Worm (Caenorhabditis elegans) whole organism, L4 larva: Measurements from ENCODE around the gene C18A11.3.

Experiments used
- F10B5.3 ChIP-seq: sonication (generic microtip); optimal IDR thresholded peaks from 2 replicates; lab custom pipeline; 2016; ENCODE audit warnings: mild to moderate bottlenecking, missing genetic modification characterization, missing compliant biosample characterization
- F37D6.2 ChIP-seq: sonication (generic microtip); optimal IDR thresholded peaks from 2 replicates; lab custom pipeline; 2016; ENCODE audit warnings: mild to moderate bottlenecking, missing genetic modification characterization, missing compliant biosample characterization
- F44E2.7 ChIP-seq: fragments of 200-800 bp; sonication (Bioruptor generic); IDR thresholded peaks from 2 replicates; pipeline ENCODE4 v2.1.2; 2022; ENCODE audit warnings: missing genetic modification characterization, missing compliant biosample characterization
- T26A8.4 ChIP-seq: fragments of 200-800 bp; sonication (Bioruptor generic); IDR thresholded peaks from 2 replicates; pipeline ENCODE4 v1.3.6; 2022; ENCODE audit warnings: missing genetic modification characterization, missing compliant biosample characterization
- Y48G9A.11 ChIP-seq: fragments of 200-800 bp; sonication (Bioruptor generic); IDR thresholded peaks from 2 replicates; pipeline ENCODE4 v1.3.6; 2022; ENCODE audit warnings: missing genetic modification reagents, missing genetic modification characterization, missing compliant biosample characterization
- Y5F2A.4 ChIP-seq: fragments of 200-800 bp; sonication (Bioruptor generic); optimal IDR thresholded peaks from 2 replicates; lab custom pipeline; 2018; ENCODE audit warnings: mild to moderate bottlenecking, missing genetic modification characterization, missing compliant biosample characterization
- aha-1 ChIP-seq: fragments of 150-350 bp; peaks from one replicate; lab custom pipeline; 2014; ENCODE audit warnings: missing biosample characterization, missing genetic modification characterization
- ama-1 ChIP-seq: fragments of 150-350 bp; optimal IDR thresholded peaks from 2 replicates; lab custom pipeline; 2014; ENCODE audit warnings: inconsistent platforms, mixed read lengths
- arid-1 ChIP-seq: fragments of 200-800 bp; sonication (Bioruptor generic); conservative IDR thresholded peaks from 2 replicates; pipeline ENCODE4 v1.3.6; 2022; ENCODE audit warnings: missing genetic modification reagents, missing genetic modification characterization, missing compliant biosample characterization
- ceh-28 ChIP-seq: fragments of 150-350 bp; optimal IDR thresholded peaks from 2 replicates; lab custom pipeline; 2014; ENCODE audit warnings: missing biosample characterization, missing genetic modification reagents, missing genetic modification characterization
- ceh-62 ChIP-seq: sonication (generic microtip); optimal IDR thresholded peaks from 2 replicates; lab custom pipeline; 2017; ENCODE audit warnings: missing biosample characterization, missing genetic modification characterization
- ces-1 ChIP-seq: fragments of 150-350 bp; sonication (generic microtip); optimal IDR thresholded peaks from 4 replicates; lab custom pipeline; 2014; ENCODE audit warnings: missing biosample characterization, missing genetic modification reagents, missing genetic modification characterization
- ctbp-1 ChIP-seq: fragments of 200-800 bp; sonication (Bioruptor generic); IDR thresholded peaks from 2 replicates; pipeline ENCODE4 v1.3.6; 2022; ENCODE audit warnings: missing genetic modification reagents, missing genetic modification characterization, missing compliant biosample characterization
- daf-12 ChIP-seq: fragments of 150-350 bp; optimal IDR thresholded peaks from 2 replicates; lab custom pipeline; 2014; ENCODE audit warnings: missing biosample characterization, missing genetic modification reagents, missing genetic modification characterization
- daf-16 ChIP-seq, 3 experiments: sonication (generic microtip); optimal IDR thresholded peaks; 2 replicates each; lab custom pipeline; 2016 to 2017; ENCODE audit warnings: missing genetic modification characterization in 3 of 3, missing genetic modification reagents in 3 of 3, mild to moderate bottlenecking in 2 of 3, missing compliant biosample characterization in 2 of 3, missing biosample characterization in 1 of 3, moderate library complexity in 1 of 3
- daf-19 ChIP-seq: fragments of 200-800 bp; sonication (Bioruptor generic); conservative IDR thresholded peaks from 2 replicates; pipeline ENCODE4 v1.3.6; 2022; ENCODE audit warnings: missing genetic modification characterization, missing compliant biosample characterization
- dmd-6 ChIP-seq: fragments of 200-800 bp; sonication (Bioruptor generic); IDR thresholded peaks from 2 replicates; pipeline ENCODE4 v1.3.6; 2022; ENCODE audit warnings: missing genetic modification reagents, missing genetic modification characterization, missing compliant biosample characterization
- dmd-8 ChIP-seq: fragments of 200-800 bp; sonication (Bioruptor generic); IDR thresholded peaks from 2 replicates; pipeline ENCODE4 v1.3.6; 2022; ENCODE audit warnings: missing genetic modification characterization, missing compliant biosample characterization
- egl-27 ChIP-seq: sonication (generic microtip); optimal IDR thresholded peaks from 3 replicates; lab custom pipeline; 2017; ENCODE audit warnings: missing biosample characterization, missing genetic modification reagents, missing genetic modification characterization
- egl-43 ChIP-seq: fragments of 200-800 bp; sonication (Bioruptor generic); IDR thresholded peaks from 2 replicates; pipeline ENCODE4 v1.3.6; 2022; ENCODE audit warnings: missing genetic modification reagents, missing genetic modification characterization, missing compliant biosample characterization
- gei-8 ChIP-seq: fragments of 200-800 bp; sonication (Bioruptor generic); optimal IDR thresholded peaks from 2 replicates; lab custom pipeline; 2018; ENCODE audit warnings: mild to moderate bottlenecking, missing genetic modification characterization, missing compliant biosample characterization
- hlh-30 ChIP-seq: sonication (generic microtip); optimal IDR thresholded peaks from 2 replicates; lab custom pipeline; 2017; ENCODE audit warnings: antibody characterized with exemption, mild to moderate bottlenecking, missing genetic modification characterization, missing compliant biosample characterization; ENCODE audit not compliant: insufficient read depth
- hmg-1.1 ChIP-seq: fragments of 200-800 bp; sonication (Bioruptor generic); IDR thresholded peaks from 2 replicates; pipeline ENCODE4 v1.3.6; 2022; ENCODE audit warnings: missing genetic modification reagents, missing genetic modification characterization, missing compliant biosample characterization
- jun-1 ChIP-seq: fragments of 150-350 bp; optimal IDR thresholded peaks from 2 replicates; lab custom pipeline; 2014; ENCODE audit warnings: missing biosample characterization, missing genetic modification reagents, missing genetic modification characterization
- lim-7 ChIP-seq: fragments of 200-800 bp; sonication (Bioruptor generic); IDR thresholded peaks from 2 replicates; pipeline ENCODE4 v1.3.6; 2022; ENCODE audit warnings: missing genetic modification characterization, missing compliant biosample characterization
- lin-1 ChIP-seq: fragments of 200-800 bp; sonication (Bioruptor generic); IDR thresholded peaks from 2 replicates; pipeline ENCODE4 v1.3.6; 2022; ENCODE audit warnings: missing genetic modification reagents, missing genetic modification characterization, missing compliant biosample characterization
- lin-15B ChIP-seq: fragments of 150-350 bp; sonication (generic microtip); optimal IDR thresholded peaks from 3 replicates; lab custom pipeline; 2014; ENCODE audit warnings: missing biosample characterization, missing genetic modification characterization
- lin-38 ChIP-seq: fragments of 200-800 bp; sonication (Bioruptor generic); IDR thresholded peaks from 2 replicates; pipeline ENCODE4 v1.3.6; 2022; ENCODE audit warnings: missing genetic modification reagents, missing genetic modification characterization, missing compliant biosample characterization
- lir-3 ChIP-seq: sonication (generic microtip); optimal IDR thresholded peaks from 2 replicates; lab custom pipeline; 2016; ENCODE audit warnings: mild to moderate bottlenecking, missing genetic modification characterization, missing compliant biosample characterization
- lsy-2 ChIP-seq, 2 experiments: fragments of 150-350 bp in 1 of 2; sonication (generic microtip) in 1 of 2; optimal IDR thresholded peaks; 2 replicates each; lab custom pipeline; 2014 to 2017; ENCODE audit warnings: missing biosample characterization in 2 of 2, missing genetic modification characterization in 2 of 2
- mdl-1 ChIP-seq, 2 experiments: fragments of 150-350 bp in 1 of 2; sonication (generic microtip) in 1 of 2; optimal IDR thresholded peaks; 2 replicates each; lab custom pipeline; 2014 to 2017; ENCODE audit warnings: missing biosample characterization in 2 of 2, missing genetic modification characterization in 2 of 2
- mdt-29 ChIP-seq: fragments of 200-800 bp; sonication (Bioruptor generic); IDR thresholded peaks from 2 replicates; pipeline ENCODE4 v1.3.6; 2022; ENCODE audit warnings: missing genetic modification reagents, missing genetic modification characterization, missing compliant biosample characterization
- mes-2 ChIP-seq: sonication (generic microtip); optimal IDR thresholded peaks from 2 replicates; lab custom pipeline; 2016; ENCODE audit warnings: missing genotype, mild to moderate bottlenecking, missing genetic modification characterization, missing compliant biosample characterization; ENCODE audit not compliant: poor library complexity, severe bottlenecking
- mxl-2 ChIP-seq: fragments of 200-800 bp; sonication (Bioruptor generic); conservative IDR thresholded peaks from 2 replicates; pipeline ENCODE4 v1.3.6; 2022; ENCODE audit warnings: missing genetic modification reagents, missing genetic modification characterization, missing compliant biosample characterization
- mxl-3 ChIP-seq: fragments of 200-800 bp; sonication (Bioruptor generic); optimal IDR thresholded peaks from 2 replicates; lab custom pipeline; 2018; ENCODE audit warnings: mild to moderate bottlenecking, missing genetic modification characterization, missing compliant biosample characterization
- nhr-102 ChIP-seq: sonication (generic microtip); optimal IDR thresholded peaks from 2 replicates; lab custom pipeline; 2016; ENCODE audit warnings: mild to moderate bottlenecking, missing genetic modification characterization, moderate library complexity, missing compliant biosample characterization
- nhr-11 ChIP-seq: fragments of 150-350 bp; optimal IDR thresholded peaks from 2 replicates; lab custom pipeline; 2014; ENCODE audit warnings: missing biosample characterization, missing genetic modification characterization
- nhr-237 ChIP-seq: sonication (generic microtip); optimal IDR thresholded peaks from 2 replicates; lab custom pipeline; 2017; ENCODE audit warnings: missing biosample characterization, missing genetic modification characterization
- nhr-76 ChIP-seq: fragments of 150-350 bp; optimal IDR thresholded peaks from 2 replicates; lab custom pipeline; 2014; ENCODE audit warnings: missing biosample characterization, missing genetic modification characterization
- sdz-12 ChIP-seq: fragments of 200-800 bp; sonication (Bioruptor generic); optimal IDR thresholded peaks from 2 replicates; lab custom pipeline; 2018; ENCODE audit warnings: mild to moderate bottlenecking, missing genetic modification characterization, missing compliant biosample characterization
- skn-1 ChIP-seq: fragments of 150-350 bp; optimal IDR thresholded peaks from 2 replicates; lab custom pipeline; 2014; ENCODE audit warnings: missing biosample characterization, missing genetic modification characterization
- snpc-4 ChIP-seq: fragments of 150-350 bp; optimal IDR thresholded peaks from 2 replicates; lab custom pipeline; 2014; ENCODE audit warnings: missing biosample characterization, missing genetic modification characterization
- tag-97 ChIP-seq: fragments of 200-800 bp; sonication (Bioruptor generic); IDR thresholded peaks from 2 replicates; pipeline ENCODE4 v1.3.6; 2022; ENCODE audit warnings: missing genetic modification characterization, missing compliant biosample characterization
- unc-130 ChIP-seq: sonication (generic microtip); optimal IDR thresholded peaks from 2 replicates; lab custom pipeline; 2016; ENCODE audit warnings: missing genetic modification reagents, missing genetic modification characterization, missing compliant biosample characterization
- unc-39 ChIP-seq: sonication (generic microtip); optimal IDR thresholded peaks from 2 replicates; lab custom pipeline; 2017; ENCODE audit warnings: missing biosample characterization, missing genetic modification characterization
- zip-11 ChIP-seq: fragments of 200-800 bp; sonication (Bioruptor generic); IDR thresholded peaks from 2 replicates; pipeline ENCODE4 v1.3.6; 2022; ENCODE audit warnings: missing genetic modification characterization, missing compliant biosample characterization
- zip-2 ChIP-seq: fragments of 150-350 bp; optimal IDR thresholded peaks from 2 replicates; lab custom pipeline; 2014; ENCODE audit warnings: missing biosample characterization, missing genetic modification characterization
- ztf-11 ChIP-seq: fragments of 150-350 bp; optimal IDR thresholded peaks from 2 replicates; lab custom pipeline; 2014; ENCODE audit warnings: missing biosample characterization, missing genetic modification characterization
- ztf-7 ChIP-seq: fragments of 150-350 bp; optimal IDR thresholded peaks from 2 replicates; lab custom pipeline; 2014; ENCODE audit warnings: missing biosample characterization, missing genetic modification characterization

C18A11.3 gene

ce11 chrX:8018441-8018840 lies 42.5 kb upstream of the C18A11.3 start (continued):
- TF ChIP-seq sdz-12 (GFP tag; lab: Kevin White, UChicago) (no peak), daf-19 (GFP tag; lab: Robert Waterston, UW) (no peak)

- TF ChIP-seq mxl-2 (GFP tag; lab: Robert Waterston, UW): peak; percentile 50; the same call in 1 of the 2 replicates
- TF ChIP-seq F10B5.3 (tag; lab: Kevin White, UChicago): no peak
- no peak for TF ChIP-seq ztf-11 (tag; lab: Kevin White, UChicago)
- TF ChIP-seq lir-3: no peak
- no peak for TF ChIP-seq nhr-237 (tag; lab: Kevin White, UChicago)
- peak; percentile 93 for TF ChIP-seq egl-43 (GFP tag; lab: Robert Waterston, UW)
- TF ChIP-seq mxl-3 (GFP tag; lab: Kevin White, UChicago): peak; percentile 96
- TF ChIP-seq mes-2 (tag; lab: Kevin White, UChicago): peak; percentile 73
- TF ChIP-seq nhr-11 (tag; lab: Kevin White, UChicago): peak; percentile 88
- no peak for TF ChIP-seq Y5F2A.4
- TF ChIP-seq F44E2.7 (GFP tag; lab: Robert Waterston, UW): no peak
- peak; percentile 35 for TF ChIP-seq sdz-12 (GFP tag; lab: Kevin White, UChicago)
- no peak for TF ChIP-seq snpc-4 (tag; lab: Kevin White, UChicago)
- TF ChIP-seq zip-2 (tag; lab: Kevin White, UChicago): no peak
- TF ChIP-seq hlh-30: peak; percentile 99
- no peak for TF ChIP-seq unc-130 (GFP tag; lab: Kevin White, UChicago)
- peak; percentile 24 for TF ChIP-seq nhr-102 (tag; lab: Kevin White, UChicago)
- TF ChIP-seq gei-8: peak; percentile 81
- TF ChIP-seq unc-39 (tag; lab: Kevin White, UChicago): no peak
- TF ChIP-seq egl-27: no peak
- peak; percentile 79 for TF ChIP-seq T26A8.4 (GFP tag; lab: Robert Waterston, UW)
- no peak for TF ChIP-seq ces-1 (GFP tag; lab: Kevin White, UChicago)
- no peak for TF ChIP-seq nhr-76 (tag; lab: Kevin White, UChicago)
- no peak for TF ChIP-seq lin-15B
- TF ChIP-seq jun-1 (tag; lab: Kevin White, UChicago): no peak
- peak; percentile 62; the same call in 1 of the 2 replicates for TF ChIP-seq dmd-8 (GFP tag; lab: Robert Waterston, UW)
- TF ChIP-seq tag-97 (GFP tag; lab: Robert Waterston, UW): no peak
- peak; percentile 97 for TF ChIP-seq aha-1 (tag; lab: Kevin White, UChicago)
- TF ChIP-seq arid-1: peak; percentile 65; the same call in 1 of the 2 replicates
- peak in 1 of 2 experiments; percentile 59 for TF ChIP-seq daf-16 (GFP tag; optimal IDR thresholded peaks at IDR 0.05; lab: Kevin White, UChicago)
- TF ChIP-seq daf-16 (tag; optimal IDR thresholded peaks at IDR 0.05; lab: Kevin White, UChicago): peak; percentile 90
- TF ChIP-seq daf-12 (tag; lab: Kevin White, UChicago): no peak
- TF ChIP-seq ztf-7 (tag; lab: Kevin White, UChicago): no peak
- TF ChIP-seq F37D6.2 (tag; lab: Kevin White, UChicago): peak; percentile 57
- no peak for TF ChIP-seq zip-11 (GFP tag; lab: Robert Waterston, UW)
- 0 out of 2 replicates have a peak, but pooled peaks have one; percentile 23 for TF ChIP-seq Y48G9A.11 (GFP tag; lab: Robert Waterston, UW)
- TF ChIP-seq ceh-62 (tag; lab: Kevin White, UChicago): no peak
- TF ChIP-seq lin-38 (GFP tag; lab: Robert Waterston, UW): no peak
- TF ChIP-seq dmd-6: peak; percentile 89
- peak; percentile 73 to 81 for TF ChIP-seq lsy-2 (tag; optimal IDR thresholded peaks at IDR 0.05; lab: Kevin White, UChicago)
- 0 out of 2 replicates have a peak, but pooled peaks have one; percentile 12 for TF ChIP-seq lim-7 (GFP tag; lab: Robert Waterston, UW)
- peak; percentile 63 for TF ChIP-seq ceh-28
- peak; percentile 88 to 98 for TF ChIP-seq mdl-1 (tag; optimal IDR thresholded peaks at IDR 0.05; lab: Kevin White, UChicago)
- TF ChIP-seq skn-1 (tag; lab: Kevin White, UChicago): no peak
- TF ChIP-seq ctbp-1 (GFP tag; lab: Robert Waterston, UW): peak; percentile 59; the same call in 1 of the 2 replicates
- TF ChIP-seq lin-1 (GFP tag; lab: Robert Waterston, UW): peak; percentile 80; the same call in 1 of the 2 replicates
- TF ChIP-seq hmg-1.1: peak; percentile 87
- peak; percentile 74 for TF ChIP-seq ama-1 (lab: Kevin White, UChicago)
- peak; percentile 55; the same call in 1 of the 2 replicates for TF ChIP-seq mdt-29 (GFP tag; lab: Robert Waterston, UW)
Observed at ce11 chrX:8019665-8020064, 41.3 kb upstream of the C18A11.3 start.
